Worm (Caenorhabditis elegans) whole organism, L4 larva: ENCODE results near the gene Y105C5B.11.

Experiments
- F49E8.2 ChIP-seq: sonication (generic microtip); optimal IDR thresholded peaks from 2 replicates; lab custom pipeline; 2016; ENCODE audit warnings: missing compliant biosample characterization, mild to moderate bottlenecking, missing genetic modification characterization, borderline replicate concordance
- T26A8.4 ChIP-seq: fragments of 200-800 bp; sonication (Bioruptor generic); IDR thresholded peaks from 2 replicates; pipeline ENCODE4 v1.3.6; 2022; ENCODE audit warnings: missing genetic modification characterization, missing compliant biosample characterization
- Y105C5A.15 ChIP-seq: fragments of 200-800 bp; sonication (Bioruptor generic); IDR thresholded peaks from 2 replicates; pipeline ENCODE4 v1.3.6; 2022; ENCODE audit warnings: missing genetic modification characterization, missing compliant biosample characterization
- Y75B8A.6 ChIP-seq: fragments of 200-800 bp; sonication (Bioruptor generic); IDR thresholded peaks from 2 replicates; pipeline ENCODE4 v1.3.6; 2022; ENCODE audit warnings: missing genetic modification reagents, missing genetic modification characterization, missing compliant biosample characterization
- ZK546.5 ChIP-seq, 2 experiments: sonication (generic microtip); optimal IDR thresholded peaks; 2 replicates each; lab custom pipeline; 2017; ENCODE audit warnings: missing biosample characterization in 2 of 2, missing genetic modification characterization in 2 of 2
- ama-1 ChIP-seq: fragments of 150-350 bp; optimal IDR thresholded peaks from 2 replicates; lab custom pipeline; 2014; ENCODE audit warnings: inconsistent platforms, mixed read lengths
- arid-1 ChIP-seq: fragments of 200-800 bp; sonication (Bioruptor generic); conservative IDR thresholded peaks from 2 replicates; pipeline ENCODE4 v1.3.6; 2022; ENCODE audit warnings: missing genetic modification reagents, missing genetic modification characterization, missing compliant biosample characterization
- ceh-20 ChIP-seq: fragments of 200-800 bp; sonication (Bioruptor generic); IDR thresholded peaks from 2 replicates; pipeline ENCODE4 v1.3.6; 2022; ENCODE audit warnings: missing genetic modification reagents, missing genetic modification characterization, missing compliant biosample characterization
- ceh-28 ChIP-seq: fragments of 150-350 bp; optimal IDR thresholded peaks from 2 replicates; lab custom pipeline; 2014; ENCODE audit warnings: missing biosample characterization, missing genetic modification reagents, missing genetic modification characterization
- ceh-32 ChIP-seq: sonication (generic microtip); optimal IDR thresholded peaks from 2 replicates; lab custom pipeline; 2016; ENCODE audit warnings: mild to moderate bottlenecking, missing genetic modification characterization, missing compliant biosample characterization; ENCODE audit not compliant: poor library complexity
- ceh-44 ChIP-seq: fragments of 200-800 bp; sonication (Bioruptor generic); IDR thresholded peaks from 2 replicates; pipeline ENCODE4 v1.3.6; 2022; ENCODE audit warnings: missing genetic modification reagents, missing genetic modification characterization, missing compliant biosample characterization
- cey-2 ChIP-seq: sonication (generic microtip); optimal IDR thresholded peaks from 3 replicates; lab custom pipeline; 2017; ENCODE audit warnings: missing genetic modification characterization, mild to moderate bottlenecking, missing compliant biosample characterization, antibody characterized with exemption, borderline replicate concordance; ENCODE audit not compliant: insufficient read depth
- daf-12 ChIP-seq: fragments of 150-350 bp; optimal IDR thresholded peaks from 2 replicates; lab custom pipeline; 2014; ENCODE audit warnings: missing biosample characterization, missing genetic modification reagents, missing genetic modification characterization
- daf-16 ChIP-seq, 3 experiments: sonication (generic microtip); optimal IDR thresholded peaks; 2 replicates each; lab custom pipeline; 2016 to 2017; ENCODE audit warnings: missing genetic modification characterization in 3 of 3, missing genetic modification reagents in 3 of 3, mild to moderate bottlenecking in 2 of 3, missing compliant biosample characterization in 2 of 3, missing biosample characterization in 1 of 3, moderate library complexity in 1 of 3
- dve-1 ChIP-seq: sonication (generic microtip); optimal IDR thresholded peaks from 2 replicates; lab custom pipeline; 2017; ENCODE audit warnings: antibody characterized with exemption, mild to moderate bottlenecking, missing genetic modification characterization, missing compliant biosample characterization; ENCODE audit not compliant: insufficient read depth
- egl-27 ChIP-seq: sonication (generic microtip); optimal IDR thresholded peaks from 3 replicates; lab custom pipeline; 2017; ENCODE audit warnings: missing biosample characterization, missing genetic modification reagents, missing genetic modification characterization
- egl-43 ChIP-seq: fragments of 200-800 bp; sonication (Bioruptor generic); IDR thresholded peaks from 2 replicates; pipeline ENCODE4 v1.3.6; 2022; ENCODE audit warnings: missing genetic modification reagents, missing genetic modification characterization, missing compliant biosample characterization
- fos-1 ChIP-seq: fragments of 150-350 bp; optimal IDR thresholded peaks from 2 replicates; lab custom pipeline; 2014; ENCODE audit warnings: missing biosample characterization, missing genetic modification characterization
- hif-1 ChIP-seq, 2 experiments: sonication (generic microtip); optimal IDR thresholded peaks; 2 replicates each; lab custom pipeline; 2016 to 2017; ENCODE audit warnings: missing compliant biosample characterization in 2 of 2, missing genetic modification characterization in 2 of 2, missing genetic modification reagents in 2 of 2, missing genotype in 2 of 2, mild to moderate bottlenecking in 1 of 2
- hlh-30 ChIP-seq: sonication (generic microtip); optimal IDR thresholded peaks from 2 replicates; lab custom pipeline; 2017; ENCODE audit warnings: antibody characterized with exemption, mild to moderate bottlenecking, missing genetic modification characterization, missing compliant biosample characterization; ENCODE audit not compliant: insufficient read depth
- lim-7 ChIP-seq: fragments of 200-800 bp; sonication (Bioruptor generic); IDR thresholded peaks from 2 replicates; pipeline ENCODE4 v1.3.6; 2022; ENCODE audit warnings: missing genetic modification characterization, missing compliant biosample characterization
- lin-15B ChIP-seq: fragments of 150-350 bp; sonication (generic microtip); optimal IDR thresholded peaks from 3 replicates; lab custom pipeline; 2014; ENCODE audit warnings: missing biosample characterization, missing genetic modification characterization
- lin-38 ChIP-seq: fragments of 200-800 bp; sonication (Bioruptor generic); IDR thresholded peaks from 2 replicates; pipeline ENCODE4 v1.3.6; 2022; ENCODE audit warnings: missing genetic modification reagents, missing genetic modification characterization, missing compliant biosample characterization
- madf-5 ChIP-seq, 2 experiments: fragments of 200-800 bp; sonication (Bioruptor generic); IDR thresholded peaks; 2 replicates each; pipeline ENCODE4 v1.3.6; 2022; ENCODE audit warnings: missing compliant biosample characterization in 2 of 2, missing genetic modification characterization in 2 of 2
- mdl-1 ChIP-seq, 2 experiments: fragments of 150-350 bp in 1 of 2; sonication (generic microtip) in 1 of 2; optimal IDR thresholded peaks; 2 replicates each; lab custom pipeline; 2014 to 2017; ENCODE audit warnings: missing biosample characterization in 2 of 2, missing genetic modification characterization in 2 of 2
- mep-1 ChIP-seq: fragments of 150-350 bp; sonication (generic microtip); optimal IDR thresholded peaks from 3 replicates; lab custom pipeline; 2014; ENCODE audit warnings: missing biosample characterization, missing genetic modification characterization
- mes-2 ChIP-seq: sonication (generic microtip); optimal IDR thresholded peaks from 2 replicates; lab custom pipeline; 2016; ENCODE audit warnings: missing genotype, mild to moderate bottlenecking, missing genetic modification characterization, missing compliant biosample characterization; ENCODE audit not compliant: poor library complexity, severe bottlenecking
- nhr-25 ChIP-seq: sonication (generic microtip); optimal IDR thresholded peaks from 2 replicates; lab custom pipeline; 2017; ENCODE audit warnings: missing genetic modification characterization, mild to moderate bottlenecking, missing compliant biosample characterization, antibody characterized with exemption, moderate library complexity, borderline replicate concordance; ENCODE audit not compliant: insufficient read depth
- nhr-77 ChIP-seq: fragments of 150-350 bp; optimal IDR thresholded peaks from 2 replicates; lab custom pipeline; 2014; ENCODE audit warnings: missing biosample characterization, missing genetic modification characterization
- pha-4 ChIP-seq, 2 experiments: fragments of 150-350 bp in 1 of 2; fragments of 200-800 bp in 1 of 2; sonication (Bioruptor generic) in 1 of 2; IDR thresholded peaks in 1 of 2; optimal IDR thresholded peaks in 1 of 2; 2 replicates each; pipeline versions ENCODE4 v1.3.6 to Lab custom; 2014 to 2022; ENCODE audit warnings: missing genetic modification characterization in 2 of 2, missing genetic modification reagents in 2 of 2, missing biosample characterization in 1 of 2, missing compliant biosample characterization in 1 of 2
- sdz-12 ChIP-seq: fragments of 200-800 bp; sonication (Bioruptor generic); optimal IDR thresholded peaks from 2 replicates; lab custom pipeline; 2018; ENCODE audit warnings: mild to moderate bottlenecking, missing genetic modification characterization, missing compliant biosample characterization
- snpc-4 ChIP-seq: fragments of 150-350 bp; optimal IDR thresholded peaks from 2 replicates; lab custom pipeline; 2014; ENCODE audit warnings: missing biosample characterization, missing genetic modification characterization
- spr-1 ChIP-seq: sonication (generic microtip); optimal IDR thresholded peaks from 2 replicates; lab custom pipeline; 2016; ENCODE audit warnings: mild to moderate bottlenecking, missing genetic modification characterization, missing compliant biosample characterization
- unc-130 ChIP-seq: sonication (generic microtip); optimal IDR thresholded peaks from 2 replicates; lab custom pipeline; 2016; ENCODE audit warnings: missing genetic modification reagents, missing genetic modification characterization, missing compliant biosample characterization
- zfp-2 ChIP-seq: sonication (generic microtip); optimal IDR thresholded peaks from 2 replicates; lab custom pipeline; 2016; ENCODE audit warnings: mild to moderate bottlenecking, missing genetic modification characterization, missing compliant biosample characterization
- zfp-3 ChIP-seq: fragments of 200-800 bp; sonication (Bioruptor generic); conservative IDR thresholded peaks from 2 replicates; pipeline ENCODE4 v1.3.6; 2022; ENCODE audit warnings: missing genetic modification reagents, missing genetic modification characterization, missing compliant biosample characterization
- zip-11 ChIP-seq: fragments of 200-800 bp; sonication (Bioruptor generic); IDR thresholded peaks from 2 replicates; pipeline ENCODE4 v1.3.6; 2022; ENCODE audit warnings: missing genetic modification characterization, missing compliant biosample characterization
- ztf-7 ChIP-seq: fragments of 150-350 bp; optimal IDR thresholded peaks from 2 replicates; lab custom pipeline; 2014; ENCODE audit warnings: missing biosample characterization, missing genetic modification characterization

Gene Y105C5B.11

DNA sequence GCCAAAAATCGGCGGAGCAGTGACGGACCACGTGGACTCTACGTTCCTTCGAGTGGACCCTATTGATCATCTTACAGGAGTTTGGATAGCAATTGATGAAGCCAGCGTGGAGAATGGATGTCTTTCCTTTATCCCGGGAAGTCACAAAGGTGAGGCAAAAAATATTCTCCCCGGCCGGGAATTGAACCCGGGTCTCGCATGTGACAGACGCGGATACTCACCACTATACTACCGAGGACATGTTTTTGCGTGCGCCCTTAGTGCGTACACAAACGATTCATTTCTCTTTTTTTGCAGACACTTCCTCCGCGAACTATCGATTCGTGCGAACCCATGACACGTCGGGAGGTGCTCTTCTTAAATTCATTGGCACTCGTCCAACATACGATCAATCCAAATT is 10.1 kb downstream of the Y105C5B.11 start (continued):
- TF ChIP-seq mes-2 (tag; lab: Kevin White, UChicago) (no peak), unc-130 (GFP tag; lab: Kevin White, UChicago) (peak; percentile 34), zfp-2 (tag; lab: Kevin White, UChicago) (no peak), snpc-4 (tag; lab: Kevin White, UChicago) (no peak), ama-1 (lab: Kevin White, UChicago) (no peak), ZK546.5 (tag; optimal IDR thresholded peaks at IDR 0.05; lab: Kevin White, UChicago) (no peak), lin-15B (tag; lab: Kevin White, UChicago) (no peak), ztf-7 (tag; lab: Kevin White, UChicago) (no peak), madf-5 (GFP tag; IDR thresholded peaks at IDR 0.05; lab: Robert Waterston, UW) (peak; percentile 34 to 59; a peak in 1 of 4 replicates), daf-12 (tag; lab: Kevin White, UChicago) (no peak), mep-1 (tag; lab: Kevin White, UChicago) (peak; percentile 67), T26A8.4 (GFP tag; lab: Robert Waterston, UW) (peak; percentile 73), nhr-77 (tag; lab: Kevin White, UChicago) (no peak), F49E8.2 (tag; lab: Kevin White, UChicago) (no peak), hlh-30 (tag; lab: Kevin White, UChicago) (peak; percentile 79), zfp-3 (GFP tag; lab: Robert Waterston, UW) (peak; percentile 68), arid-1 (GFP tag; lab: Robert Waterston, UW) (peak; percentile 50; the same call in 1 of the 2 replicates), Y75B8A.6 (GFP tag; lab: Robert Waterston, UW) (no peak), ceh-44 (GFP tag; lab: Robert Waterston, UW) (peak; percentile 48; the same call in 1 of the 2 replicates), Y105C5A.15 (GFP tag; lab: Robert Waterston, UW) (0 out of 2 replicates have a peak, but pooled peaks have one; percentile 51), egl-27 (tag; lab: Kevin White, UChicago) (no peak)

DNA sequence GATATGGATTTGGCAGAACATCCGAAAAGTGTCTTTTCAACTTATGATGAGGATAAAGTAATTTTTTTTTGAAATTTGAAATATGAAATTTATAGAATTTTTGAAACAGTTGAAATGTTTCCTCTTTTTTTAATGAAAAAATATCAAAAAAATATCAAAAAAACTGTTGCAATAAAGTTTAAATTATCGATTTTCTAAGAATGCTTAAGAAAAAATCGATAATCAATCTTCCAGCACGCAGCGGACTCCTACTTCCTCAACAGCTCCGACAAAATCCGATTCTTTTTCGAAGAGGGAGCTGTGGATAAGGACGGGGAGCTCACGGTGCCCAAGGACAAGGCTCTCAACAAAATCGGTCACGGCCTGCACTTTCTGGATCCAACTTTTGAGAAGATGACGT is 10.6 kb downstream of the Y105C5B.11 start:
- TF ChIP-seq ceh-28 (tag; lab: Kevin White, UChicago) (peak; percentile 71), dve-1 (no peak)

DNA sequence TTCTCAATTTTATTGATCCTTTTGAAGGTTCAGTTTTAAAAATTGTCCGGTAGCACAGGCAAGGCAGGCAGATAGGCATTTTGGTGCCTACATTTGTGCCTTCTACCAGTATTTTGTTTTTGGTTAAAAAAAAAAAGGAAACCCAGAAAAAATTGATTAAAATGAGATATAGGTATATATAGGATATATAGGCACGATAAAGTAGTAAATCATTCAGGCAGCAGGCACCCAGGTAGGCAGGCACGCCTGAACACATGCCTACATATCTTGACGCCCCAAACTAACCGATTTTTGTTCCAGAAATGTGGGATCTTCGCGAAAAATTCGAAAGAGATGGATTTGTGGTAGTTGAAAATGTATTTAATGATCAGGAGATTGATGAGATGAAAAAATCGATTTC is 11.0 kb downstream of the Y105C5B.11 start, which contains the start of gene Y105C5B.9:
Y105C5B.9 (plus strand) TSS at position 301 of the 400 bp plus-strand sequence.
- TF ChIP-seq arid-1 (GFP tag; lab: Robert Waterston, UW): no peak
- no peak for TF ChIP-seq ceh-20
- TF ChIP-seq daf-16 (GFP tag; optimal IDR thresholded peaks at IDR 0.05; lab: Kevin White, UChicago): no peak
- no peak for TF ChIP-seq daf-16 (tag; optimal IDR thresholded peaks at IDR 0.05; lab: Kevin White, UChicago)
- no peak for TF ChIP-seq daf-12 (tag; lab: Kevin White, UChicago)
- no peak for TF ChIP-seq hif-1 (tag; optimal IDR thresholded peaks at IDR 0.05; lab: Kevin White, UChicago)
- TF ChIP-seq madf-5 (GFP tag; IDR thresholded peaks at IDR 0.05; lab: Robert Waterston, UW): no peak
- TF ChIP-seq lim-7 (GFP tag; lab: Robert Waterston, UW): no peak
- no peak for TF ChIP-seq mdl-1 (tag; optimal IDR thresholded peaks at IDR 0.05; lab: Kevin White, UChicago)
- no peak for TF ChIP-seq egl-27 (tag; lab: Kevin White, UChicago)
- no peak for TF ChIP-seq lin-38
- no peak for TF ChIP-seq sdz-12 (GFP tag; lab: Kevin White, UChicago)
- no peak for TF ChIP-seq ceh-32
- TF ChIP-seq fos-1: no peak
- no peak for TF ChIP-seq zip-11
- TF ChIP-seq nhr-25: no peak
- TF ChIP-seq egl-43 (GFP tag; lab: Robert Waterston, UW): no peak
- no peak for TF ChIP-seq cey-2 (tag; lab: Kevin White, UChicago)
- no peak for TF ChIP-seq T26A8.4 (GFP tag; lab: Robert Waterston, UW)
- TF ChIP-seq spr-1 (tag; lab: Kevin White, UChicago): no peak
- no peak for TF ChIP-seq pha-4 (GFP tag; IDR thresholded peaks at IDR 0.05; lab: Robert Waterston, UW)
- no peak for TF ChIP-seq pha-4 (tag; optimal IDR thresholded peaks at IDR 0.05; lab: Kevin White, UChicago)
- TF ChIP-seq, all 104 proteins: peak for 0
